Worm (Caenorhabditis elegans) whole organism, L2 larva: ENCODE data around the gene BE0003N10.1.

Experiments used
- alr-1 ChIP-seq: fragments of 150-350 bp; optimal IDR thresholded peaks from 2 replicates; lab custom pipeline; 2014; ENCODE audit warnings: missing biosample characterization, missing genetic modification characterization
- ama-1 ChIP-seq: fragments of 150-350 bp; optimal IDR thresholded peaks from 2 replicates; lab custom pipeline; 2018; ENCODE audit warnings: inconsistent platforms
- ceh-16 ChIP-seq: fragments of 150-350 bp; optimal IDR thresholded peaks from 2 replicates; lab custom pipeline; 2014; ENCODE audit warnings: missing biosample characterization, missing genetic modification characterization
- dmd-4 ChIP-seq: sonication (generic microtip); optimal IDR thresholded peaks from 2 replicates; lab custom pipeline; 2017; ENCODE audit warnings: missing biosample characterization, missing genetic modification characterization
- lin-13 ChIP-seq: fragments of 150-350 bp; optimal IDR thresholded peaks from 2 replicates; lab custom pipeline; 2014; ENCODE audit warnings: missing biosample characterization, missing genetic modification reagents, missing genetic modification characterization
- nhr-11 ChIP-seq: fragments of 150-350 bp; optimal IDR thresholded peaks from 2 replicates; lab custom pipeline; 2014; ENCODE audit warnings: missing biosample characterization, missing genetic modification characterization
- nhr-21 ChIP-seq: fragments of 150-350 bp; optimal IDR thresholded peaks from 2 replicates; lab custom pipeline; 2014; ENCODE audit warnings: missing biosample characterization, missing genetic modification characterization
- nhr-23 ChIP-seq: fragments of 150-350 bp; optimal IDR thresholded peaks from 2 replicates; lab custom pipeline; 2014; ENCODE audit warnings: missing biosample characterization, missing genetic modification reagents, missing genetic modification characterization
- sem-4 ChIP-seq: fragments of 150-350 bp; optimal IDR thresholded peaks from 2 replicates; lab custom pipeline; 2014; ENCODE audit warnings: missing biosample characterization, missing genetic modification reagents, missing genetic modification characterization
- snpc-4 ChIP-seq: fragments of 150-350 bp; optimal IDR thresholded peaks from 2 replicates; lab custom pipeline; 2014; ENCODE audit warnings: missing biosample characterization, missing genetic modification characterization
- unc-39 ChIP-seq: fragments of 150-350 bp; optimal IDR thresholded peaks from 2 replicates; lab custom pipeline; 2014; ENCODE audit warnings: missing biosample characterization, missing genetic modification characterization
- unc-62 ChIP-seq: fragments of 150-350 bp; optimal IDR thresholded peaks from 2 replicates; lab custom pipeline; 2014; ENCODE audit warnings: missing biosample characterization, missing genetic modification reagents, missing genetic modification characterization
- ztf-11 ChIP-seq: sonication (generic microtip); optimal IDR thresholded peaks from 2 replicates; lab custom pipeline; 2017; ENCODE audit warnings: missing biosample characterization, missing genetic modification characterization

DNA sequence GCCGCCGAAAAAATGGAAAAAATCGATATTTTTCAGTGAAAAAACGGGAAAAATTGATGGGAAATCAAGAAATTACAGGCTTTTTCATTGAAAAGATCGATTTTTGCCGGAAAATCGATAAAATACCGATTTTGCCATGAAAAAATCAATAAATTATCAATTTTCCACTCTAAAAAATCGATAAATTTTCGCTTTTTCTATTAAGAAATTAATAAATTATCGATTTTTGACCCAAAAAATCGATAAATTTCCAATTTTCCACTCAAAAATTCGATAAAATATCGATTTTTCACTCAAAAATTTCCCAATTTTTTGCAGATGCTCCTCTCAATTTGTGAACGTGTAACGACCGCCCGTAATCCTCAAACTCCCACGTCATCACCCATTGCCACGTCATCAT, 57.1 kb downstream of the BE0003N10.1 start:
- no peak for TF ChIP-seq nhr-21 (tag; lab: Kevin White, UChicago)
- TF ChIP-seq nhr-11 (tag; lab: Kevin White, UChicago): no peak
- TF ChIP-seq lin-13 (GFP tag; lab: Kevin White, UChicago): no peak
- no peak for TF ChIP-seq ceh-16 (tag; lab: Kevin White, UChicago)
- no peak for TF ChIP-seq dmd-4 (tag; lab: Kevin White, UChicago)
- TF ChIP-seq ztf-11 (tag; lab: Kevin White, UChicago): no peak
- no peak for TF ChIP-seq unc-39
- no peak for TF ChIP-seq sem-4 (tag; lab: Kevin White, UChicago)
- no peak for TF ChIP-seq unc-62
- no peak for TF ChIP-seq snpc-4
- no peak for TF ChIP-seq ama-1 (lab: Kevin White, UChicago)
- no peak for TF ChIP-seq alr-1 (tag; lab: Kevin White, UChicago)
- TF ChIP-seq nhr-23 (tag; lab: Kevin White, UChicago): no peak
